Worm (Caenorhabditis elegans) whole organism, L3 larva: ENCODE results near the gene math-18.

Source experiments
- pqm-1 ChIP-seq: fragments of 150-350 bp; optimal IDR thresholded peaks from 2 replicates; lab custom pipeline; 2017; ENCODE audit warnings: missing biosample characterization, missing genetic modification characterization, inconsistent platforms
- skn-1 ChIP-seq: fragments of 150-350 bp; optimal IDR thresholded peaks from 2 replicates; lab custom pipeline; 2014; ENCODE audit warnings: missing biosample characterization, missing genetic modification characterization
- unc-62 ChIP-seq: fragments of 150-350 bp; sonication (generic microtip); optimal IDR thresholded peaks from 4 replicates; lab custom pipeline; 2014; ENCODE audit warnings: missing biosample characterization, missing genetic modification reagents, missing genetic modification characterization

ce11 chrII:2112948-2113347 is 40.9 kb upstream of the math-18 start, which contains the start of gene R52.6:
- TF ChIP-seq skn-1 (tag; lab: Kevin White, UChicago) (no peak), pqm-1 (tag; lab: Kevin White, UChicago) (no peak), unc-62 (GFP tag; lab: Kevin White, UChicago) (no peak)
